Fruit fly (Drosophila melanogaster) whole organism, prepupa: ENCODE data around the gene Dhdds.

Experiments
- CG11294 ChIP-seq: fragments of 200-800 bp; sonication (Bioruptor generic); IDR thresholded peaks from 2 replicates; pipeline ENCODE4 v1.3.6; 2022; ENCODE audit warnings: missing biosample characterization, missing genetic modification characterization
- CG11902 ChIP-seq: fragments of 200-800 bp; sonication (Bioruptor generic); optimal IDR thresholded peaks from 3 replicates; lab custom pipeline; 2016; ENCODE audit warnings: missing biosample characterization, missing genetic modification characterization
- CG1621 ChIP-seq: fragments of 200-800 bp; sonication (Bioruptor generic); optimal IDR thresholded peaks from 3 replicates; lab custom pipeline; 2018; ENCODE audit warnings: missing biosample characterization, mild to moderate bottlenecking, missing genetic modification characterization
- CG31627 ChIP-seq: fragments of 200-800 bp; sonication (Bioruptor generic); optimal IDR thresholded peaks from 3 replicates; lab custom pipeline; 2016; ENCODE audit warnings: missing biosample characterization, missing genetic modification characterization
- CG4318 ChIP-seq: fragments of 200-800 bp; sonication (Bioruptor generic); optimal IDR thresholded peaks from 3 replicates; lab custom pipeline; 2017; ENCODE audit warnings: missing biosample characterization, mild to moderate bottlenecking, missing genetic modification characterization
- CG6163 ChIP-seq: fragments of 200-800 bp; sonication (Bioruptor generic); IDR thresholded peaks from 3 replicates; pipeline ENCODE4 v1.3.6; 2022; ENCODE audit warnings: missing biosample characterization, missing genetic modification characterization
- CG6808 ChIP-seq: fragments of 200-800 bp; sonication (Bioruptor generic); optimal IDR thresholded peaks from 3 replicates; lab custom pipeline; 2017; ENCODE audit warnings: missing biosample characterization, missing genetic modification characterization, mild to moderate bottlenecking, moderate library complexity, missing genetic modification reagents
- CG8119 ChIP-seq: fragments of 200-800 bp; sonication (Bioruptor generic); IDR thresholded peaks from 3 replicates; pipeline ENCODE4 v1.3.6; 2022; ENCODE audit warnings: missing biosample characterization, missing genetic modification characterization
- CG9139 ChIP-seq: fragments of 200-800 bp; sonication (Bioruptor generic); optimal IDR thresholded peaks from 3 replicates; lab custom pipeline; 2017; ENCODE audit warnings: missing biosample characterization, mild to moderate bottlenecking, missing genetic modification characterization
- Eip78C ChIP-seq: fragments of 200-800 bp; sonication (Bioruptor generic); peaks from one replicate; lab custom pipeline; 2016; ENCODE audit warnings: missing biosample characterization, missing genetic modification characterization
- Eip93F ChIP-seq: fragments of 200-800 bp; sonication (Bioruptor generic); optimal IDR thresholded peaks from 2 replicates; lab custom pipeline; 2016; ENCODE audit warnings: missing biosample characterization, mild to moderate bottlenecking, missing genetic modification characterization
- Ets21C ChIP-seq: fragments of 200-800 bp; sonication (Bioruptor generic); optimal IDR thresholded peaks from 3 replicates; lab custom pipeline; 2016; ENCODE audit warnings: missing biosample characterization, missing genetic modification characterization
- Ets96B ChIP-seq: fragments of 200-800 bp; optimal IDR thresholded peaks from 2 replicates; lab custom pipeline; 2019; ENCODE audit warnings: missing biosample characterization, mild to moderate bottlenecking, missing genetic modification characterization, moderate library complexity
- Gug ChIP-seq: fragments of 200-800 bp; sonication (Bioruptor generic); IDR thresholded peaks from 2 replicates; pipeline ENCODE4 v1.3.6; 2022; ENCODE audit warnings: missing biosample characterization, missing genetic modification characterization
- Hr38 ChIP-seq: sonication (Bioruptor generic); optimal IDR thresholded peaks from 2 replicates; lab custom pipeline; 2016; ENCODE audit warnings: missing biosample characterization, missing genetic modification characterization
- Hr4 ChIP-seq: fragments of 200-800 bp; sonication (Bioruptor generic); optimal IDR thresholded peaks from 3 replicates; lab custom pipeline; 2016; ENCODE audit warnings: missing biosample characterization, missing genetic modification characterization
- Met ChIP-seq: fragments of 200-800 bp; sonication (Bioruptor generic); optimal IDR thresholded peaks from 3 replicates; lab custom pipeline; 2016; ENCODE audit warnings: missing biosample characterization, missing genetic modification characterization
- Sox15 ChIP-seq: fragments of 200-800 bp; sonication (Bioruptor generic); optimal IDR thresholded peaks from 3 replicates; lab custom pipeline; 2016; ENCODE audit warnings: missing biosample characterization, missing genetic modification characterization
- achi ChIP-seq: fragments of 200-800 bp; sonication (Bioruptor generic); optimal IDR thresholded peaks from 3 replicates; lab custom pipeline; 2016; ENCODE audit warnings: missing biosample characterization, missing genetic modification characterization
- cyc ChIP-seq: fragments of 200-800 bp; sonication (Bioruptor generic); optimal IDR thresholded peaks from 3 replicates; lab custom pipeline; 2016; ENCODE audit warnings: missing biosample characterization, missing genetic modification characterization
- dsx ChIP-seq: fragments of 200-800 bp; optimal IDR thresholded peaks from 3 replicates; lab custom pipeline; 2019; ENCODE audit warnings: missing biosample characterization, mild to moderate bottlenecking, missing genetic modification characterization, moderate library complexity; ENCODE audit not compliant: poor library complexity, severe bottlenecking
- esn ChIP-seq: fragments of 200-800 bp; sonication (Bioruptor generic); optimal IDR thresholded peaks from 2 replicates; lab custom pipeline; 2016; ENCODE audit warnings: missing biosample characterization, mild to moderate bottlenecking, missing genetic modification characterization, moderate library complexity
- fd59A ChIP-seq: fragments of 200-800 bp; sonication (Bioruptor generic); optimal IDR thresholded peaks from 2 replicates; lab custom pipeline; 2017; ENCODE audit warnings: missing biosample characterization, mild to moderate bottlenecking, missing genetic modification characterization, missing genetic modification reagents
- lz ChIP-seq: fragments of 200-800 bp; sonication (Bioruptor generic); optimal IDR thresholded peaks from 3 replicates; lab custom pipeline; 2016; ENCODE audit warnings: missing biosample characterization, missing genetic modification characterization
- net ChIP-seq: fragments of 200-800 bp; sonication (Bioruptor generic); optimal IDR thresholded peaks from 3 replicates; lab custom pipeline; 2016; ENCODE audit warnings: missing biosample characterization, missing genetic modification characterization
- pdm3 ChIP-seq: fragments of 200-800 bp; sonication (Bioruptor generic); optimal IDR thresholded peaks from 3 replicates; lab custom pipeline; 2016; ENCODE audit warnings: missing biosample characterization, missing genetic modification characterization
- spab ChIP-seq: fragments of 200-800 bp; sonication (Bioruptor generic); optimal IDR thresholded peaks from 2 replicates; lab custom pipeline; 2017; ENCODE audit warnings: missing biosample characterization, mild to moderate bottlenecking, missing genetic modification characterization, missing genetic modification reagents
- ss ChIP-seq, 2 experiments: fragments of 200-800 bp; sonication (Bioruptor generic); optimal IDR thresholded peaks; 2 replicates in 1 of 2; 3 replicates in 1 of 2; lab custom pipeline; 2017 to 2018; ENCODE audit warnings: mild to moderate bottlenecking in 2 of 2, missing biosample characterization in 2 of 2, missing genetic modification characterization in 2 of 2, moderate library complexity in 1 of 2
- svp ChIP-seq: fragments of 200-800 bp; sonication (Bioruptor generic); peaks from one replicate; lab custom pipeline; 2016; ENCODE audit warnings: missing biosample characterization, missing genetic modification characterization
- vri ChIP-seq: fragments of 200-800 bp; sonication (Bioruptor generic); optimal IDR thresholded peaks from 3 replicates; lab custom pipeline; 2016; ENCODE audit warnings: missing biosample characterization, mild to moderate bottlenecking, missing genetic modification characterization

Dhdds gene

DNA sequence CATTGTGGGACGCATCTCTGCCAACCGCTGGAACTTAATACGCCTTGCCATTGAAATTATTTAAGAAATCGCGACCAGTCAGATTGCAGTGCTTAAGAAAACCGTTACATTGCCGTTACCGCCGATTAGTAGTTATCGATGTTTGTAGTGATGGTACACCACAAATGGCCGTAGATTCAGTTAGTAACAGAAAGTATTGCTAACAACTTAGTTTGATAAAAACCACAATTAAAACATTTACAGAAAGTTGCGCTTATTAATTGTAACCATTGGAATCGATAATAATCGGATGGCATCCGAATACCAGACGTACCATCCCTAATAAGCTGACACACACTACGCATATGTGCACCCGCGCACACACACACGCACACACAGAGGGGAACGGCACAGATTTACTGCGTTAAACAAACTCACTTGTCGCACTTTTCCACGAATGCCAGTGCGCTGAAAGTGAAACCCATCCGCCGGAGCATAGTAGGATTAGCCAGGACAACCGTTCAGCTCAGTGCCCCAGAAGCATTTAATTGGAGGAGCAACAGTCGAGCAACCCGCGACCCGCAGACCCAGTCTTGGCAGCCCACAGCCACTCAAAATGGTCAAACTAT is 13.0 kb downstream of the Dhdds start, which contains the start of the genes hdm and Ykt6 (continued):
- peak; percentile 59 for TF ChIP-seq Gug (GFP tag; lab: Robert Waterston, UW)
- TF ChIP-seq esn (GFP tag; lab: Kevin White, UChicago) = peak; percentile 80
- peak; percentile 27 for TF ChIP-seq CG11902 (GFP tag; lab: Kevin White, UChicago)
- TF ChIP-seq spab (GFP tag; lab: Kevin White, UChicago) = no peak
- peak; percentile 79 for TF ChIP-seq CG31627 (GFP tag; lab: Kevin White, UChicago)
- peak; percentile 62 for TF ChIP-seq Ets96B (tag; lab: Kevin White, UChicago)
- peak; percentile 28 for TF ChIP-seq fd59A
- no peak for TF ChIP-seq CG8119 (GFP tag; lab: Robert Waterston, UW)
- TF ChIP-seq Hr38 (GFP tag; lab: Kevin White, UChicago) = peak; percentile 23
- no peak for TF ChIP-seq CG4318 (GFP tag; lab: Kevin White, UChicago)
- TF ChIP-seq Sox15 = peak; percentile 55
- TF ChIP-seq CG6808 = no peak
- no peak for TF ChIP-seq Eip93F (GFP tag; lab: Kevin White, UChicago)
- no peak; the same call in 1 of the 3 replicates for TF ChIP-seq CG6163 (GFP tag; lab: Robert Waterston, UW)
- peak; percentile 74 for TF ChIP-seq achi (GFP tag; lab: Kevin White, UChicago)
- TF ChIP-seq dsx (GFP tag; lab: Kevin White, UChicago) = peak; percentile 25
- TF ChIP-seq pdm3 = no peak
- no peak for TF ChIP-seq Met (GFP tag; lab: Kevin White, UChicago)
- TF ChIP-seq cyc (GFP tag; lab: Kevin White, UChicago) = peak; percentile 81
- no peak for TF ChIP-seq Hr4
- TF ChIP-seq net (GFP tag; lab: Kevin White, UChicago) = peak; percentile 55

DNA sequence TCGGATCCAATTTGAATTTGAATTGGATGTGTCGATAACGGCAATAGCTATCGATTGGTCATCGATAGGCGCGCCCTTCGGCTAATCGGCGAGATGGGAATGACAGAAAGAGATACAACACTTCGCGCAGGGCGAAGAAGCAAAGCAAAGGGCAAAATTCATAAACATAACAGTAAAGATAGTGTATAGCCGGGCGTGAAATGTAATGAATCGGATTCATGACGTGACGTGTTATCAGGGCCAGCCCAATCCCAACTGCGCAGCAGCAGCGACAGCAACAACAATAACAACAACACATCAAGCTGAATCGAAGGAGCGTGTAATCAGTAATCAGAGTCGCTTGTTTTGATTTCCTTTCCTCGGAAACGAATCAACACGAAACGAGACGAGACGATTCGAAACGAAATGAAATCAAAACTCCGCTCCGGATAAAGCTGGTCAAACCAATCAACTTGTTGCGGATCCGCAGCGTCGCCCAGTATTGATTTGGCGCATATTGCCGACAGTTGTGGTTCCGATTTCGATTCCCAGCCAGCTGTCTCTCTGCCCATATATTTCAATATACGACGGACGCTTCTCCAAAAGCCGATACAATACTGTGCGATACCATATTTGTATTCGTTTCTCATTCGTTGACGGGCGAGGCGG is 21.0 kb downstream of the Dhdds start, which contains the start of gene snz:
Gene snz (plus strand): TSS at position 107 of the 648 bp plus-strand sequence.
- TF ChIP-seq CG9139 (peak; percentile 20), achi (GFP tag; lab: Kevin White, UChicago) (peak; percentile 28), ss (GFP tag; optimal IDR thresholded peaks at IDR 0.05; lab: Kevin White, UChicago) (peak in 1 of 2 experiments; percentile 17), Eip78C (GFP tag; lab: Kevin White, UChicago) (peak; percentile 30), CG1621 (tag; lab: Kevin White, UChicago) (no peak), esn (GFP tag; lab: Kevin White, UChicago) (peak; percentile 10), Hr38 (GFP tag; lab: Kevin White, UChicago) (no peak), svp (peak; percentile 61), vri (GFP tag; lab: Kevin White, UChicago) (peak; percentile 0)
- TF ChIP-seq, all 60 proteins: peak for 7

DNA sequence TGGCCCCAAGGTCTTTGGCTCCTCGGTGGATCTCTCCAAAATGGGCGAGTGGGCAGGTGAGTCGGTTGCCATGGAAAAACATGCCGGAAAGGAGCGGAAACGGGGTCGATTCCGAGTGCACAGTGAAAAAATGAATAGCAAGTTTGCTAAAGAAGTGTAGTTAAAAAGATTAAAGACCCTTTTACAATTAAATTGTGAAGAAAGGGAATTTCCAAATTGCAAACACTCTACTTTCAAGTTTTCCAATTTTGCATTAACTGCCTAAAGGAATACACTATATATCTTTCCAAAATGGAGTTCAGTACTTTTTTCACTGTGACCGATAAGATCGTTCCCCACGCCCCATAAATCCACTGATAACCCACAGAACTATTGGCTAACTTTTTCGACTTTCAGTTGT is 23.7 kb downstream of the Dhdds start:
- TF ChIP-seq CG11294 (GFP tag; lab: Robert Waterston, UW) (no peak), Hr38 (GFP tag; lab: Kevin White, UChicago) (no peak), CG9139 (no peak), Eip78C (GFP tag; lab: Kevin White, UChicago) (peak; percentile 23), pdm3 (no peak)
- TF ChIP-seq, all 60 proteins: peak for 1

DNA sequence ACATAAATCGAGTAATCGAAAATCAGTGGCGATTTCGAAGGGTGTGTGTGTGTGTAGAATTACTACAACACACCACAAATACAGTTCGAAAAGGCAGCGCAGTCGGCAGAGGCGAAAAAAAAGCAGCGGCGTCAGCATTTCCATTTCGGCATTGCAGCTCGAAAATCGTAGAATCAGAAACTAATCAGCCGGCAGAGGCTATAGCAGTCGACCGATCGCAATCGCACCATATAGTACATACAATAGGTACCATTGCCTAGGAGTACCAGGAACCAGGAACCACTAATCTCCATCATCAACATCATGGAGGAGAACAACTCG is 24.1 kb downstream of the Dhdds start:
- TF ChIP-seq CG11902 (GFP tag; lab: Kevin White, UChicago) (no peak), Ets21C (no peak), lz (GFP tag; lab: Kevin White, UChicago) (no peak), Ets96B (tag; lab: Kevin White, UChicago) (no peak), vri (GFP tag; lab: Kevin White, UChicago) (peak; percentile 88)
